Worm (Caenorhabditis elegans) whole organism, young adult: Measurements from ENCODE around the gene W09D6.4.

ENCODE experiments used
- B0019.2 ChIP-seq: fragments of 200-800 bp; sonication (Bioruptor generic); conservative IDR thresholded peaks from 2 replicates; pipeline ENCODE4 v1.3.6; 2022; ENCODE audit warnings: missing genetic modification reagents, missing genetic modification characterization, missing compliant biosample characterization
- B0336.3 ChIP-seq: fragments of 200-800 bp; sonication (Bioruptor generic); IDR thresholded peaks from 2 replicates; pipeline ENCODE4 v1.3.6; 2022; ENCODE audit warnings: missing genetic modification characterization, missing compliant biosample characterization
- C06A6.2 ChIP-seq: fragments of 200-800 bp; sonication (Bioruptor generic); conservative IDR thresholded peaks from 2 replicates; pipeline ENCODE4 v1.3.6; 2022; ENCODE audit warnings: missing genetic modification characterization, missing compliant biosample characterization
- C17E4.6 ChIP-seq: fragments of 200-800 bp; sonication (Bioruptor generic); IDR thresholded peaks from 2 replicates; pipeline ENCODE4 v1.3.6; 2022; ENCODE audit warnings: missing genetic modification reagents, missing genetic modification characterization, missing compliant biosample characterization
- F10E7.11 ChIP-seq: sonication (generic microtip); optimal IDR thresholded peaks from 2 replicates; lab custom pipeline; 2017; ENCODE audit warnings: mild to moderate bottlenecking, missing genetic modification characterization, moderate library complexity, missing compliant biosample characterization
- F22D6.2 ChIP-seq: sonication (generic microtip); optimal IDR thresholded peaks from 2 replicates; lab custom pipeline; 2016; ENCODE audit warnings: mild to moderate bottlenecking, missing genetic modification characterization, missing compliant biosample characterization
- F23B12.7 ChIP-seq: sonication (generic microtip); optimal IDR thresholded peaks from 2 replicates; lab custom pipeline; 2017; ENCODE audit warnings: missing genetic modification characterization, mild to moderate bottlenecking, missing compliant biosample characterization, antibody characterized with exemption, moderate library complexity; ENCODE audit not compliant: insufficient read depth
- F39B2.1 ChIP-seq: fragments of 200-800 bp; sonication (Bioruptor generic); IDR thresholded peaks from 2 replicates; pipeline ENCODE4 v1.3.6; 2022; ENCODE audit warnings: missing genetic modification reagents, missing genetic modification characterization, missing compliant biosample characterization
- F52B5.7 ChIP-seq: sonication (generic microtip); optimal IDR thresholded peaks from 2 replicates; lab custom pipeline; 2016; ENCODE audit warnings: mild to moderate bottlenecking, missing genetic modification characterization, missing compliant biosample characterization
- K12H6.12 ChIP-seq: fragments of 200-800 bp; sonication (Bioruptor generic); optimal IDR thresholded peaks from 2 replicates; lab custom pipeline; 2018; ENCODE audit warnings: mild to moderate bottlenecking, missing genetic modification characterization, missing compliant biosample characterization
- Y53F4B.3 ChIP-seq: fragments of 200-800 bp; sonication (Bioruptor generic); IDR thresholded peaks from 2 replicates; pipeline ENCODE4 v1.3.6; 2022; ENCODE audit warnings: missing genetic modification reagents, missing genetic modification characterization, missing compliant biosample characterization
- Y53G8AR.9 ChIP-seq: fragments of 200-800 bp; sonication (Bioruptor generic); conservative IDR thresholded peaks from 2 replicates; pipeline ENCODE4 v1.3.6; 2022; ENCODE audit warnings: missing genetic modification reagents, missing genetic modification characterization, missing compliant biosample characterization
- Y95B8A.8 ChIP-seq: fragments of 200-800 bp; sonication (Bioruptor generic); IDR thresholded peaks from 2 replicates; pipeline ENCODE4 v1.3.6; 2022; ENCODE audit warnings: missing genetic modification reagents, missing genetic modification characterization, missing compliant biosample characterization
- ZK185.1 ChIP-seq: sonication (generic microtip); optimal IDR thresholded peaks from 2 replicates; lab custom pipeline; 2016; ENCODE audit warnings: mild to moderate bottlenecking, missing genetic modification characterization, missing compliant biosample characterization; ENCODE audit not compliant: poor library complexity, severe bottlenecking
- ama-1 ChIP-seq, 3 experiments: fragments of 150-350 bp in 1 of 3; sonication (generic microtip) in 2 of 3; optimal IDR thresholded peaks; 2 replicates each; lab custom pipeline; 2014 to 2018; ENCODE audit warnings: missing biosample characterization in 2 of 3, missing genetic modification characterization in 2 of 3, missing genetic modification reagents in 2 of 3
- aptf-2 ChIP-seq: fragments of 200-800 bp; sonication (Bioruptor generic); conservative IDR thresholded peaks from 2 replicates; pipeline ENCODE4 v1.3.6; 2022; ENCODE audit warnings: missing genetic modification reagents, missing genetic modification characterization, missing compliant biosample characterization
- athp-1 ChIP-seq: sonication (generic microtip); optimal IDR thresholded peaks from 2 replicates; lab custom pipeline; 2017; ENCODE audit warnings: mild to moderate bottlenecking, missing genetic modification characterization, missing compliant biosample characterization
- attf-6 ChIP-seq: fragments of 200-800 bp; sonication (Bioruptor generic); IDR thresholded peaks from 2 replicates; pipeline ENCODE4 v1.3.6; 2022; ENCODE audit warnings: missing genetic modification reagents, missing genetic modification characterization, missing compliant biosample characterization
- bed-2 ChIP-seq: fragments of 200-800 bp; sonication (Bioruptor generic); IDR thresholded peaks from 2 replicates; pipeline ENCODE4 v1.3.6; 2022; ENCODE audit warnings: missing genetic modification reagents, missing genetic modification characterization, missing compliant biosample characterization
- cebp-1 ChIP-seq, 2 experiments: fragments of 200-800 bp in 1 of 2; sonication (Bioruptor generic) in 1 of 2; sonication (generic microtip) in 1 of 2; IDR thresholded peaks in 1 of 2; optimal IDR thresholded peaks in 1 of 2; 2 replicates each; pipeline versions ENCODE4 v1.3.6 to Lab custom; 2017 to 2022; ENCODE audit warnings: missing compliant biosample characterization in 2 of 2, missing genetic modification characterization in 2 of 2, mild to moderate bottlenecking in 1 of 2, missing genetic modification reagents in 1 of 2, moderate library complexity in 1 of 2
- ceh-40 ChIP-seq: fragments of 200-800 bp; sonication (Bioruptor generic); IDR thresholded peaks from 2 replicates; pipeline ENCODE4 v1.3.6; 2022; ENCODE audit warnings: missing genetic modification characterization, missing compliant biosample characterization
- ceh-58 ChIP-seq: fragments of 200-800 bp; sonication (Bioruptor generic); IDR thresholded peaks from 2 replicates; pipeline ENCODE4 v1.3.6; 2022; ENCODE audit warnings: missing genetic modification characterization, missing compliant biosample characterization
- ceh-91 ChIP-seq: fragments of 200-800 bp; sonication (Bioruptor generic); IDR thresholded peaks from 2 replicates; pipeline ENCODE4 v1.3.6; 2022; ENCODE audit warnings: missing genetic modification reagents, missing genetic modification characterization, missing compliant biosample characterization
- chd-7 ChIP-seq: sonication (generic microtip); optimal IDR thresholded peaks from 2 replicates; lab custom pipeline; 2016; ENCODE audit warnings: mild to moderate bottlenecking, missing genetic modification characterization, moderate library complexity, missing compliant biosample characterization
- die-1 ChIP-seq: sonication (generic microtip); optimal IDR thresholded peaks from 2 replicates; lab custom pipeline; 2016; ENCODE audit warnings: missing genotype, mild to moderate bottlenecking, missing genetic modification characterization, missing compliant biosample characterization
- egrh-3 ChIP-seq: fragments of 200-800 bp; sonication (Bioruptor generic); IDR thresholded peaks from 2 replicates; pipeline ENCODE4 v1.3.6; 2022; ENCODE audit warnings: missing genetic modification reagents, missing genetic modification characterization, missing compliant biosample characterization
- ets-4 ChIP-seq: fragments of 200-800 bp; sonication (Bioruptor generic); optimal IDR thresholded peaks from 2 replicates; lab custom pipeline; 2018; ENCODE audit warnings: mild to moderate bottlenecking, missing genetic modification characterization, missing compliant biosample characterization
- gei-17 ChIP-seq: fragments of 200-800 bp; sonication (Bioruptor generic); optimal IDR thresholded peaks from 2 replicates; lab custom pipeline; 2018; ENCODE audit warnings: mild to moderate bottlenecking, missing genetic modification characterization, missing compliant biosample characterization
- hlh-26 ChIP-seq: fragments of 200-800 bp; sonication (Bioruptor generic); conservative IDR thresholded peaks from 2 replicates; pipeline ENCODE4 v1.3.6; 2022; ENCODE audit warnings: missing genetic modification reagents, missing genetic modification characterization, missing compliant biosample characterization
- lag-1 ChIP-seq: fragments of 200-800 bp; sonication (Bioruptor generic); IDR thresholded peaks from 2 replicates; pipeline ENCODE4 v1.3.6; 2022; ENCODE audit warnings: missing genetic modification reagents, missing genetic modification characterization, missing compliant biosample characterization
- lsl-1 ChIP-seq: fragments of 200-800 bp; sonication (Bioruptor generic); optimal IDR thresholded peaks from 2 replicates; lab custom pipeline; 2018; ENCODE audit warnings: mild to moderate bottlenecking, missing genetic modification characterization, moderate library complexity, missing compliant biosample characterization
- madf-3 ChIP-seq: fragments of 200-800 bp; sonication (Bioruptor generic); IDR thresholded peaks from 2 replicates; pipeline ENCODE4 v1.3.6; 2022; ENCODE audit warnings: missing genetic modification reagents, missing genetic modification characterization, missing compliant biosample characterization
- mes-4 ChIP-seq: sonication (generic microtip); optimal IDR thresholded peaks from 2 replicates; lab custom pipeline; 2016; ENCODE audit warnings: missing genotype, missing genetic modification characterization, missing compliant biosample characterization
- nhr-120 ChIP-seq: fragments of 200-800 bp; sonication (Bioruptor generic); IDR thresholded peaks from 2 replicates; pipeline ENCODE4 v1.3.6; 2022; ENCODE audit warnings: missing genetic modification characterization, missing compliant biosample characterization
- pha-4 ChIP-seq: fragments of 150-350 bp; sonication (generic microtip); optimal IDR thresholded peaks from 2 replicates; lab custom pipeline; 2014; ENCODE audit warnings: missing biosample characterization, missing genetic modification reagents, missing genetic modification characterization
- rcor-1 ChIP-seq: fragments of 200-800 bp; sonication (Bioruptor generic); IDR thresholded peaks from 2 replicates; pipeline ENCODE4 v1.3.6; 2022; ENCODE audit warnings: missing genetic modification reagents, missing genetic modification characterization, missing compliant biosample characterization
- snpc-3.4 ChIP-seq: sonication (generic microtip); optimal IDR thresholded peaks from 2 replicates; lab custom pipeline; 2017; ENCODE audit warnings: missing genetic modification characterization, mild to moderate bottlenecking, missing compliant biosample characterization, antibody characterized with exemption, moderate library complexity, missing genotype, missing genetic modification reagents
- tlf-1 ChIP-seq: fragments of 200-800 bp; sonication (Bioruptor generic); optimal IDR thresholded peaks from 2 replicates; lab custom pipeline; 2018; ENCODE audit warnings: mild to moderate bottlenecking, missing genetic modification characterization, missing compliant biosample characterization
- xnd-1 ChIP-seq: sonication (generic microtip); optimal IDR thresholded peaks from 2 replicates; lab custom pipeline; 2016; ENCODE audit warnings: missing genotype, missing genetic modification reagents, missing genetic modification characterization, missing compliant biosample characterization
- ztf-18 ChIP-seq: sonication (generic microtip); optimal IDR thresholded peaks from 2 replicates; lab custom pipeline; 2016; ENCODE audit warnings: missing genotype, mild to moderate bottlenecking, missing genetic modification characterization, missing compliant biosample characterization
- ztf-3 ChIP-seq: fragments of 200-800 bp; sonication (Bioruptor generic); optimal IDR thresholded peaks from 2 replicates; lab custom pipeline; 2018; ENCODE audit warnings: mild to moderate bottlenecking, missing genetic modification characterization, missing compliant biosample characterization

Gene W09D6.4

ce11 chrIII:11070210-11070609 lies 9.3 kb upstream of the W09D6.4 start:
- TF ChIP-seq Y53G8AR.9 (GFP tag; lab: Robert Waterston, UW) = no peak
- no peak for TF ChIP-seq ets-4
- no peak for TF ChIP-seq egrh-3 (GFP tag; lab: Robert Waterston, UW)
- no peak for TF ChIP-seq nhr-120
- no peak for TF ChIP-seq K12H6.12
- TF ChIP-seq hlh-26 (GFP tag; lab: Robert Waterston, UW) = no peak
- no peak for TF ChIP-seq C17E4.6 (GFP tag; lab: Robert Waterston, UW)
- no peak for TF ChIP-seq madf-3 (GFP tag; lab: Robert Waterston, UW)
- TF ChIP-seq C06A6.2 (GFP tag; lab: Robert Waterston, UW) = no peak
- no peak for TF ChIP-seq die-1 (tag; lab: Kevin White, UChicago)
- no peak for TF ChIP-seq ceh-40 (GFP tag; lab: Robert Waterston, UW)
- no peak for TF ChIP-seq snpc-3.4
- TF ChIP-seq tlf-1 (GFP tag; lab: Kevin White, UChicago) = no peak
- TF ChIP-seq ztf-3 (GFP tag; lab: Kevin White, UChicago) = no peak
- TF ChIP-seq ZK185.1 = no peak
- TF ChIP-seq chd-7 (tag; lab: Kevin White, UChicago) = no peak
- no peak for TF ChIP-seq lsl-1 (GFP tag; lab: Kevin White, UChicago)
- TF ChIP-seq aptf-2 (GFP tag; lab: Robert Waterston, UW) = no peak
- no peak for TF ChIP-seq ama-1 (optimal IDR thresholded peaks at IDR 0.05; lab: Kevin White, UChicago)
- no peak for TF ChIP-seq ama-1 (GFP tag; optimal IDR thresholded peaks at IDR 0.05; lab: Kevin White, UChicago)
- TF ChIP-seq F22D6.2 (tag; lab: Kevin White, UChicago) = no peak

- TF ChIP-seq athp-1 (tag; lab: Kevin White, UChicago) (no peak), pha-4 (tag; lab: Kevin White, UChicago) (no peak), attf-6 (GFP tag; lab: Robert Waterston, UW) (no peak), ceh-91 (no peak), gei-17 (GFP tag; lab: Kevin White, UChicago) (no peak), bed-2 (GFP tag; lab: Robert Waterston, UW) (no peak), F23B12.7 (no peak), ztf-18 (tag; lab: Kevin White, UChicago) (no peak), cebp-1 (GFP tag; IDR thresholded peaks at IDR 0.05; lab: Robert Waterston, UW) (no peak), cebp-1 (tag; optimal IDR thresholded peaks at IDR 0.05; lab: Kevin White, UChicago) (no peak), K12H6.12 (no peak)
These were observed 5.3 kb upstream of the W09D6.4 start, which contains the start of gene str-261 for ce11 chrIII:11074214-11074613. str-261 (plus strand) TSS chrIII:11074514.

- no peak for TF ChIP-seq F10E7.11 (tag; lab: Kevin White, UChicago)
- no peak for TF ChIP-seq hlh-26 (GFP tag; lab: Robert Waterston, UW)
- TF ChIP-seq Y95B8A.8 = no peak
- TF ChIP-seq ceh-58 = no peak
- TF ChIP-seq Y53F4B.3 = no peak
- no peak for TF ChIP-seq rcor-1 (GFP tag; lab: Robert Waterston, UW)
- no peak for TF ChIP-seq xnd-1
- no peak for TF ChIP-seq B0019.2 (GFP tag; lab: Robert Waterston, UW)
- TF ChIP-seq mes-4 = no peak
- no peak for TF ChIP-seq B0336.3 (GFP tag; lab: Robert Waterston, UW)
- no peak for TF ChIP-seq F52B5.7 (tag; lab: Kevin White, UChicago)
- no peak for TF ChIP-seq F39B2.1 (GFP tag; lab: Robert Waterston, UW)
- TF ChIP-seq ztf-3 (GFP tag; lab: Kevin White, UChicago) = no peak
- no peak for TF ChIP-seq lag-1
- TF ChIP-seq, all 124 proteins: peak for 0
These were observed 2.8 kb upstream of the W09D6.4 start for ce11 chrIII:11076743-11077142.
